Fruit fly (Drosophila melanogaster): Measurements from ENCODE around the gene CG5274.

CG5274 gene

dm6 chr3L:20473021-20473799 is 45.7 kb upstream of the CG5274 start, which contains the start of the genes CG32428 and CG5969 (continued):
- TF ChIP-seq CG17359 (tag; optimal IDR thresholded peaks at IDR 0.05) (peak; percentile 43), phol (tag; optimal IDR thresholded peaks at IDR 0.05) (peak; percentile 69), Hr51 (GFP tag; optimal IDR thresholded peaks at IDR 0.05) (peak; percentile 0 to 79), CG3163 (GFP tag; optimal IDR thresholded peaks at IDR 0.05) (no peak), unpg (GFP tag; optimal IDR thresholded peaks at IDR 0.05) (peak; percentile 67), CG17802 (tag; optimal IDR thresholded peaks at IDR 0.05) (peak; percentile 3), CG12104 (GFP tag; optimal IDR thresholded peaks at IDR 0.05) (peak; percentile 55), HLH4C (GFP tag; IDR thresholded peaks at IDR 0.05; ENCODE audit: partially characterized antibody) (0 out of 3 replicates have a peak, but pooled peaks have one; percentile 8), Nf-YC (tag; optimal IDR thresholded peaks at IDR 0.05) (peak; percentile 73), Chrac-16 (GFP tag; optimal IDR thresholded peaks at IDR 0.05) (peak; percentile 27), Oaz (GFP tag; IDR thresholded peaks at IDR 0.05) (no peak), Optix (GFP tag; IDR thresholded peaks at IDR 0.05) (no peak), p53 (GFP tag; optimal IDR thresholded peaks at IDR 0.05) (no peak), sr (GFP tag; IDR thresholded peaks at IDR 0.05) (no peak), wdn (GFP tag; IDR thresholded peaks at IDR 0.05) (0 out of 2 replicates have a peak, but pooled peaks have one; percentile 43), GATAe (GFP tag; conservative IDR thresholded peaks at IDR 0.05) (peak; percentile 9; the same call in 1 of the 2 replicates), toy (GFP tag; IDR thresholded peaks at IDR 0.05) (no peak), CTCF (GFP tag; optimal IDR thresholded peaks at IDR 0.05) (no peak), Ravus (GFP tag; IDR thresholded peaks at IDR 0.05) (peak; percentile 13), Dp (GFP tag; optimal IDR thresholded peaks at IDR 0.05) (peak; percentile 57), bigmax (GFP tag; optimal IDR thresholded peaks at IDR 0.05) (no peak), vvl (GFP tag; IDR thresholded peaks at IDR 0.05) (peak; percentile 72), ase (GFP tag; IDR thresholded peaks at IDR 0.05) (peak; percentile 50; the same call in 1 of the 3 replicates), D (optimal IDR thresholded peaks at IDR 0.05) (peak; percentile 73), D (GFP tag; optimal IDR thresholded peaks at IDR 0.05) (no peak), CG11085 (GFP tag; IDR thresholded peaks at IDR 0.05) (peak; percentile 41; the same call in 1 of the 2 replicates), CG10431 (GFP tag; optimal IDR thresholded peaks at IDR 0.05) (no peak), NFAT (GFP tag; IDR thresholded peaks at IDR 0.05) (peak; percentile 71), CG17186 (GFP tag; optimal IDR thresholded peaks at IDR 0.05) (no peak), gcm (GFP tag; optimal IDR thresholded peaks at IDR 0.05) (peak; percentile 32), Pdp1 (GFP tag; optimal IDR thresholded peaks at IDR 0.05) (no peak), exex (tag; optimal IDR thresholded peaks at IDR 0.05) (peak; percentile 8), Xbp1 (GFP tag; optimal IDR thresholded peaks at IDR 0.05) (peak; percentile 59), sug (tag; optimal IDR thresholded peaks at IDR 0.05) (peak; percentile 58), CG43689 (GFP tag; IDR thresholded peaks at IDR 0.05) (no peak), CHES-1-like (GFP tag; optimal IDR thresholded peaks at IDR 0.05) (no peak), CG6765 (GFP tag; optimal IDR thresholded peaks at IDR 0.05) (peak; percentile 12), Xrp1 (GFP tag; IDR thresholded peaks at IDR 0.05) (peak; percentile 44; the same call in 1 of the 2 replicates), sens-2 (GFP tag; IDR thresholded peaks at IDR 0.05) (0 out of 2 replicates have a peak, but pooled peaks have one; percentile 14), Ada2b (GFP tag; IDR thresholded peaks at IDR 0.05) (peak; percentile 50), Ets65A (GFP tag) (peak; percentile 79), D19A (tag; optimal IDR thresholded peaks at IDR 0.05) (peak; percentile 59), oc (tag; optimal IDR thresholded peaks at IDR 0.05) (peak; percentile 13), zen2 (GFP tag; IDR thresholded peaks at IDR 0.05; ENCODE audit: partially characterized antibody) (no peak), ewg (GFP tag; optimal IDR thresholded peaks at IDR 0.05) (peak; percentile 36), tio (GFP tag; optimal IDR thresholded peaks at IDR 0.05) (no peak), dpn (GFP tag; optimal IDR thresholded peaks at IDR 0.05) (peak; percentile 47 to 59), insv (GFP tag; optimal IDR thresholded peaks at IDR 0.05) (peak in 1 of 2 experiments; percentile 70), dysf (GFP tag; IDR thresholded peaks at IDR 0.05) (peak; percentile 67), bowl (GFP tag; IDR thresholded peaks at IDR 0.05) (no peak)

Measured in whole organism, embryonic.